Worm (Caenorhabditis elegans) whole organism, midembryonic: Measurements from ENCODE around the gene C09G5.14.

Experiments used
- T22C8.4 ChIP-seq: fragments of 200-800 bp; sonication (Bioruptor generic); IDR thresholded peaks from 2 replicates; pipeline ENCODE4 v1.3.6; 2022; ENCODE audit warnings: missing genetic modification characterization, missing compliant biosample characterization
- flt-1 ChIP-seq: fragments of 200-800 bp; sonication (Bioruptor generic); IDR thresholded peaks from 2 replicates; pipeline ENCODE4 v1.3.6; 2022; ENCODE audit warnings: missing genetic modification characterization, missing compliant biosample characterization
- klf-2 ChIP-seq: fragments of 200-800 bp; sonication (Bioruptor generic); conservative IDR thresholded peaks from 2 replicates; pipeline ENCODE4 v1.3.6; 2022; ENCODE audit warnings: missing genetic modification reagents, missing genetic modification characterization, missing compliant biosample characterization
- med-1 ChIP-seq: sonication (generic microtip); optimal IDR thresholded peaks from 2 replicates; lab custom pipeline; 2017; ENCODE audit warnings: missing genetic modification characterization, mild to moderate bottlenecking, missing compliant biosample characterization, antibody characterized with exemption, missing genetic modification reagents; ENCODE audit not compliant: insufficient read depth
- ref-1 ChIP-seq: fragments of 200-800 bp; sonication (Bioruptor generic); conservative IDR thresholded peaks from 2 replicates; pipeline ENCODE4 v1.3.6; 2022; ENCODE audit warnings: missing genetic modification reagents, missing genetic modification characterization, missing compliant biosample characterization
- tab-1 ChIP-seq: fragments of 200-800 bp; sonication (Bioruptor generic); IDR thresholded peaks from 2 replicates; pipeline ENCODE4 v1.3.6; 2022; ENCODE audit warnings: missing genetic modification characterization, missing compliant biosample characterization

ce11 chrII:10706038-10706437 is 16.9 kb downstream of the C09G5.14 start:
- no peak for TF ChIP-seq flt-1
- TF ChIP-seq tab-1 = no peak
- no peak for TF ChIP-seq ref-1 (GFP tag; lab: Robert Waterston, UW)
- no peak for TF ChIP-seq klf-2 (GFP tag; lab: Robert Waterston, UW)
- no peak for TF ChIP-seq T22C8.4 (GFP tag; lab: Robert Waterston, UW)
- TF ChIP-seq med-1 (GFP tag; lab: Kevin White, UChicago) = no peak
